Fruit fly (Drosophila melanogaster): ENCODE data around the gene QIL1.
A peak's percentile ranks its signal among the peaks of the same experiment; 100 is the strongest.

QIL1 gene

dm6 chr3L:17495266-17495961 is 29.7 kb downstream of the QIL1 start (continued):
- TF ChIP-seq CG11294 (GFP tag; IDR thresholded peaks at IDR 0.05) (no peak), dac (GFP tag; optimal IDR thresholded peaks at IDR 0.05) (no peak), Eip93F (GFP tag; optimal IDR thresholded peaks at IDR 0.05) (peak; percentile 41), Eip75B (GFP tag; optimal IDR thresholded peaks at IDR 0.05) (peak; percentile 67), Eip78C (GFP tag) (peak; percentile 94), Hr39 (GFP tag; optimal IDR thresholded peaks at IDR 0.05) (peak; percentile 83), CG6163 (GFP tag; IDR thresholded peaks at IDR 0.05) (peak; percentile 69; the same call in 2 of the 3 replicates), CG8119 (GFP tag; IDR thresholded peaks at IDR 0.05) (peak; percentile 53), svp (GFP tag) (peak; percentile 95), Hr4 (GFP tag; optimal IDR thresholded peaks at IDR 0.05) (peak; percentile 54), CG1621 (tag; optimal IDR thresholded peaks at IDR 0.05) (peak; percentile 28), pdm3 (GFP tag; optimal IDR thresholded peaks at IDR 0.05) (peak; percentile 77), CG31627 (GFP tag; optimal IDR thresholded peaks at IDR 0.05) (peak; percentile 84), Sox102F (GFP tag; optimal IDR thresholded peaks at IDR 0.05) (peak; percentile 82), Lpt (GFP tag; optimal IDR thresholded peaks at IDR 0.05) (no peak), net (GFP tag; optimal IDR thresholded peaks at IDR 0.05) (peak; percentile 49), fkh (GFP tag; optimal IDR thresholded peaks at IDR 0.05) (peak; percentile 61), lz (GFP tag; optimal IDR thresholded peaks at IDR 0.05) (peak; percentile 64), CG15336 (GFP tag; IDR thresholded peaks at IDR 0.05) (peak; percentile 23; the same call in 1 of the 2 replicates), acj6 (GFP tag; optimal IDR thresholded peaks at IDR 0.05) (peak; percentile 75), CG9139 (GFP tag; optimal IDR thresholded peaks at IDR 0.05) (no peak), Met (GFP tag; optimal IDR thresholded peaks at IDR 0.05) (peak; percentile 84), OdsH (GFP tag; optimal IDR thresholded peaks at IDR 0.05) (peak; percentile 76), CG3032 (tag; optimal IDR thresholded peaks at IDR 0.05) (peak; percentile 54), CG4318 (GFP tag; optimal IDR thresholded peaks at IDR 0.05) (no peak), CG6808 (GFP tag; optimal IDR thresholded peaks at IDR 0.05) (peak; percentile 70), CG6276 (GFP tag; optimal IDR thresholded peaks at IDR 0.05) (peak; percentile 26), ss (GFP tag; optimal IDR thresholded peaks at IDR 0.05) (peak; percentile 60 to 96), Sox14 (GFP tag; optimal IDR thresholded peaks at IDR 0.05) (peak; percentile 80)

dm6 chr3L:17496012-17496411 is 30.3 kb downstream of the QIL1 start:
- TF ChIP-seq CG6163 (GFP tag; IDR thresholded peaks at IDR 0.05) (no peak), lz (GFP tag; optimal IDR thresholded peaks at IDR 0.05) (no peak), CG3032 (tag; optimal IDR thresholded peaks at IDR 0.05) (no peak), OdsH (GFP tag; optimal IDR thresholded peaks at IDR 0.05) (no peak), CG34406 (GFP tag; optimal IDR thresholded peaks at IDR 0.05) (no peak), CG15336 (GFP tag; IDR thresholded peaks at IDR 0.05) (no peak), CG8119 (GFP tag; IDR thresholded peaks at IDR 0.05) (no peak), ss (GFP tag; optimal IDR thresholded peaks at IDR 0.05) (no peak), CG11762 (GFP tag; optimal IDR thresholded peaks at IDR 0.05; ENCODE audit: insufficient read depth) (no peak), CG6276 (GFP tag; optimal IDR thresholded peaks at IDR 0.05) (no peak), Lpt (GFP tag; optimal IDR thresholded peaks at IDR 0.05) (no peak), CG6854 (GFP tag; optimal IDR thresholded peaks at IDR 0.05) (no peak), achi (GFP tag; optimal IDR thresholded peaks at IDR 0.05) (no peak), esn (GFP tag; optimal IDR thresholded peaks at IDR 0.05) (no peak), Sox102F (GFP tag; optimal IDR thresholded peaks at IDR 0.05) (no peak), CG6808 (GFP tag; optimal IDR thresholded peaks at IDR 0.05) (no peak), Eip75B (GFP tag; optimal IDR thresholded peaks at IDR 0.05) (no peak), CG16779 (tag; optimal IDR thresholded peaks at IDR 0.05) (no peak), svp (GFP tag) (no peak)

DNA sequence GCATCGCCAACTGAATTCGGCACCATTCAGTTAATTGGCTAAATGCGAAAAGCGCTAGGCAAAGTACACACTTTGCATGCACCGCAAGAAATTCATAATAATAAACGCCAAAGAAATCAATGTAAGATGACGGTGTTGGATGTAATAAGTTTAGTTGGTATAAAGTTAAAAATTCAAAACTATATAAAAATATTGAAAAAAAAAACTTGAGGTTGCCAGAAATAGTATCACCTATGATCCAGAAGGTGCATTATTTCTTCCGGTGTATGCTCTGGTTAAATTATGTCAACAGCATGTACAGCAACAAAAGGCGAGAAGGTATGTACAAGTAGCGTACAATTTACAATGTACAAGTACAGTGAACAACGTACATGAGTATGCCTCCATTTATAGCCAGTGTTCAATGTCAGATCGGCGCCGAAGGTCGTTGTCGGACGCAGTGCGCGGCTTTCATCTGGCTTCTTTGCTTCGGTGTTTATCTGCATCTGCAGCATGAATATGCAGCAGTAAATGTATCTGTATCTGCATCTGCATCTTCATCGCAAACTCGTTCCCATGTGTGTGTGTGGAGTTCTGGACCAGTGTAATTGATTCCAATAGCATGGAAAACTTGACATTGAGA is 31.2 kb downstream of the QIL1 start:
- peak; percentile 87 for TF ChIP-seq CG32006 (GFP tag; optimal IDR thresholded peaks at IDR 0.05)
- peak; percentile 65 for TF ChIP-seq CG11902 (GFP tag; optimal IDR thresholded peaks at IDR 0.05)
- no peak for TF ChIP-seq Hr38 (GFP tag; optimal IDR thresholded peaks at IDR 0.05)
- TF ChIP-seq Eip93F (GFP tag; optimal IDR thresholded peaks at IDR 0.05): no peak
- peak; percentile 81 for TF ChIP-seq Ets96B (tag; optimal IDR thresholded peaks at IDR 0.05)
- TF ChIP-seq achi (GFP tag; optimal IDR thresholded peaks at IDR 0.05): peak; percentile 80
- peak; percentile 91 for TF ChIP-seq Hr4 (GFP tag; optimal IDR thresholded peaks at IDR 0.05)
- TF ChIP-seq CG34406 (GFP tag; optimal IDR thresholded peaks at IDR 0.05): peak; percentile 82
- TF ChIP-seq CG6808 (GFP tag; optimal IDR thresholded peaks at IDR 0.05): peak; percentile 86
- peak; percentile 72 for TF ChIP-seq Lpt (GFP tag; optimal IDR thresholded peaks at IDR 0.05)
- peak; percentile 84 for TF ChIP-seq Eip75B (GFP tag; optimal IDR thresholded peaks at IDR 0.05)
- peak; percentile 59 for TF ChIP-seq dac (GFP tag; optimal IDR thresholded peaks at IDR 0.05)
- peak; percentile 98 for TF ChIP-seq Eip78C (GFP tag)
- peak; percentile 72 for TF ChIP-seq CG6276 (GFP tag; optimal IDR thresholded peaks at IDR 0.05)
- peak; percentile 42 for TF ChIP-seq lz (GFP tag; optimal IDR thresholded peaks at IDR 0.05)
- TF ChIP-seq fkh (GFP tag; optimal IDR thresholded peaks at IDR 0.05): peak; percentile 2
- no peak for TF ChIP-seq Ets21C (GFP tag; optimal IDR thresholded peaks at IDR 0.05)
- peak; percentile 43 for TF ChIP-seq Sox102F (GFP tag; optimal IDR thresholded peaks at IDR 0.05)
- peak; percentile 46 for TF ChIP-seq Hr39 (GFP tag; optimal IDR thresholded peaks at IDR 0.05)
- no peak for TF ChIP-seq vri (GFP tag; optimal IDR thresholded peaks at IDR 0.05)
- peak; percentile 81 for TF ChIP-seq CG15336 (GFP tag; IDR thresholded peaks at IDR 0.05)
- TF ChIP-seq esn (GFP tag; optimal IDR thresholded peaks at IDR 0.05): peak; percentile 63
- TF ChIP-seq svp (GFP tag): peak; percentile 77
- peak; percentile 84 for TF ChIP-seq CG3032 (tag; optimal IDR thresholded peaks at IDR 0.05)
- TF ChIP-seq CG16779 (tag; optimal IDR thresholded peaks at IDR 0.05): peak; percentile 73
- TF ChIP-seq ss (GFP tag; optimal IDR thresholded peaks at IDR 0.05): peak; percentile 69 to 88

All from whole organism, prepupa.